Fruit fly (Drosophila melanogaster): Measurements from ENCODE around the gene Rbcn-3B.

Gene Rbcn-3B

dm6 chrX:1965979-1966778, 57.5 kb downstream of the Rbcn-3B start (continued):
- peak; percentile 56 for TF ChIP-seq CG32006 (GFP tag; optimal IDR thresholded peaks at IDR 0.05)
- TF ChIP-seq ss (GFP tag; optimal IDR thresholded peaks at IDR 0.05), result peak in 1 of 2 experiments; percentile 29
- TF ChIP-seq dac (GFP tag; optimal IDR thresholded peaks at IDR 0.05), result peak; percentile 23
- TF ChIP-seq salr (GFP tag; optimal IDR thresholded peaks at IDR 0.05), result peak in 1 of 2 experiments; percentile 12
- TF ChIP-seq CG11294 (GFP tag; IDR thresholded peaks at IDR 0.05), result peak; percentile 35; the same call in 1 of the 2 replicates
- TF ChIP-seq CG6276 (GFP tag; optimal IDR thresholded peaks at IDR 0.05), result peak; percentile 87
